Worm (Caenorhabditis elegans): ENCODE data around the gene F10G7.12.

- TF ChIP-seq nhr-12 (tag; optimal IDR thresholded peaks at IDR 0.05) (no peak), nhr-76 (tag; optimal IDR thresholded peaks at IDR 0.05) (no peak), fkh-10 (GFP tag; optimal IDR thresholded peaks at IDR 0.05) (no peak), elt-2 (tag; optimal IDR thresholded peaks at IDR 0.05) (no peak), R02D3.7 (tag; optimal IDR thresholded peaks at IDR 0.05) (no peak), lin-15B (tag; optimal IDR thresholded peaks at IDR 0.05) (no peak), ceh-82 (tag; optimal IDR thresholded peaks at IDR 0.05) (no peak), nhr-77 (tag; optimal IDR thresholded peaks at IDR 0.05) (no peak), mdl-1 (tag; optimal IDR thresholded peaks at IDR 0.05) (no peak), ama-1 (optimal IDR thresholded peaks at IDR 0.05) (no peak), unc-62 (GFP tag; optimal IDR thresholded peaks at IDR 0.05) (no peak)
Observed at ce11 chrII:4733848-4734247, 44.3 kb downstream of the F10G7.12 start, which contains the start of gene F41C3.11.

Data from whole organism, L3 larva.